Worm (Caenorhabditis elegans) whole organism, L1 larva: ENCODE results near the gene tmed-12.
"Not testable (repeated sequence)": the region's sequence is repeated elsewhere in the genome, so short reads cannot be mapped to it uniquely, and the experiment has no call there.

Experiments
- ama-1 ChIP-seq: fragments of 150-350 bp; optimal IDR thresholded peaks from 2 replicates; lab custom pipeline; 2014
- lin-13 ChIP-seq: fragments of 150-350 bp; optimal IDR thresholded peaks from 2 replicates; lab custom pipeline; 2014; ENCODE audit warnings: missing biosample characterization, missing genetic modification reagents, missing genetic modification characterization
- lin-15B ChIP-seq: fragments of 150-350 bp; sonication (generic microtip); optimal IDR thresholded peaks from 3 replicates; lab custom pipeline; 2014; ENCODE audit warnings: missing biosample characterization, missing genetic modification characterization
- nhr-76 ChIP-seq: sonication (generic microtip); optimal IDR thresholded peaks from 2 replicates; lab custom pipeline; 2017; ENCODE audit warnings: missing biosample characterization, missing genetic modification characterization
- pqm-1 ChIP-seq: sonication (generic microtip); optimal IDR thresholded peaks from 3 replicates; lab custom pipeline; 2017; ENCODE audit warnings: missing biosample characterization, missing genetic modification characterization

DNA sequence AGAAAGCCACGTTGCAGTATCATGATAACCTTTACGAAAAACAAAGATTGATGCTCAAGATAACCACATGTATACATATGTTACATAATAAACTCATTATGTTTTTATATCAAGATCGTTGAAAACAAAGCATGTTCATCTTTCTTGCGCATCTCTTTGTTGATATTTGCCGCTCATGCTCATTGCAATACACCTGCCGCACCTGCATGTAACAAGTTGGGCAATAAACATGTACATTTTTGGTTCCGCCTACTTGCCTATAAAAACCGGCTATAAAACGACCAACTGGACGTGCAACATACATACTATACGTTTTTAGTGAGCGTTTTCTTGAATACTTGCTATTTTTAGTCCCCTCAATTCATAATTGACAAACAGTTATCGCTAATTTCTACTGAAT lies 43.6 kb downstream of the tmed-12 start, which contains the start of gene fbxa-16:
- TF ChIP-seq lin-13; ama-1 (lab: Kevin White, UChicago); pqm-1 (tag; lab: Kevin White, UChicago); nhr-76; lin-15B (tag; lab: Kevin White, UChicago): not testable (repeated sequence)
